Fruit fly (Drosophila melanogaster): ENCODE results near the gene Vta1.

Vta1 gene

DNA sequence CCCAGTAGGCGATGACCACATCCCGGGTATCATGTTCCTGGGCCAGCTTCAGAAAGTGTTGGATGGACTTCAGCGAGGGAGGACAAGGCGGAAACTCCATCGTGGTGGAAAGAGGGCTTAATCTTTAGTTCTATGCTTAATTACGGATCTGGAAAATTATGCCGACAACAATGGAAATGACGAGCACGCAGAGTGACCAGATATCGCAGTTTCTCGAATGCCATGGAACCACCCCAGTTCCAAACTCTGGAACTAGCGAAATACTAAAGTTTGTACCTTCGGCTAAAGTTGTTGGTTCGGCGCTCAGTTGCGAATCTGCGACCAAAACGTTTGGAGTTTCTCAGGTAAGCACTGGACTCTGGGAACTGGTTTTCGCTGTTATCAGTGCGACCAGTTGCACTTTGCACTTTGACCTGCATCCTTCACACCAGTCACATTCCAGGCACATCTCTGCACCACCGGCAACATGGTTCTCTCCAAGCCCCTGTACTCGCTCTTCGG, at the start of gene Vta1, which contains the start of gene CG7970:
TSS of gene Vta1 (minus strand) at position 201 of the 501 bp plus-strand sequence.
TSS of gene CG7970 (plus strand) at position 51 of the 501 bp plus-strand sequence.
- TF ChIP-seq Dfd (GFP tag; optimal IDR thresholded peaks at IDR 0.05) (no peak), CG32264 (GFP tag; optimal IDR thresholded peaks at IDR 0.05) (no peak), Sp1 (GFP tag; optimal IDR thresholded peaks at IDR 0.05) (no peak), dmrt93B (GFP tag; optimal IDR thresholded peaks at IDR 0.05) (no peak), Hr83 (GFP tag; optimal IDR thresholded peaks at IDR 0.05; ENCODE audit: poor library complexity, severe bottlenecking) (peak; percentile 35), Vsx2 (GFP tag; optimal IDR thresholded peaks at IDR 0.05; ENCODE audit: partially characterized antibody) (no peak)

DNA sequence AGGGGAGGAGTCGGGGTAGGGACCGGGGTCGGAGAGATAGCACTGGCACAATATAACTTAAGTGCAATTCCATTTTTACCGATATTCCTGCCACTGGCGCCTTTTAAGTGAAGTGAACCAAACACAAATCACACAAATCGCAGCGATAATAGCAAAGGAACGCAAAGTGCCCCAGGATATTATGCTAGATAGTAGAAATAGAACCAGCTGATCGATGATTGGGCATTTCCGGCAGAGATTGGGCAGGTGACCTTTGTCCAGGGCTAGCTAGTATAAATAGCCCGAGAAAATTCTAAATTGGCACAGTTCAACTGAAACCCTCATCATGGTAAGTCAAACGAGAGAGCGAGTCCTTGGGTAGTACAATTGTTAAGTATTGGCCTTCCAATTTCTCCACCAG, 41.6 kb upstream of the Vta1 start, which contains the start of gene CG12011:
TSS of gene CG12011 (plus strand) at position 301 of the 400 bp plus-strand sequence.
- no peak for TF ChIP-seq dsf (GFP tag; optimal IDR thresholded peaks at IDR 0.05; ENCODE audit: borderline replicate concordance)
- no peak for TF ChIP-seq lola (GFP tag; optimal IDR thresholded peaks at IDR 0.05)
- no peak for TF ChIP-seq CG32264 (GFP tag; optimal IDR thresholded peaks at IDR 0.05)
- no peak for TF ChIP-seq h (GFP tag; optimal IDR thresholded peaks at IDR 0.05)
- TF ChIP-seq br (GFP tag; optimal IDR thresholded peaks at IDR 0.05), result no peak
- TF ChIP-seq Sp1 (GFP tag; optimal IDR thresholded peaks at IDR 0.05), result no peak
- TF ChIP-seq rgr (GFP tag; optimal IDR thresholded peaks at IDR 0.05), result no peak
- TF ChIP-seq Hnf4 (GFP tag; optimal IDR thresholded peaks at IDR 0.05), result no peak
- TF ChIP-seq Abd-B (GFP tag; optimal IDR thresholded peaks at IDR 0.05), result no peak
- no peak for TF ChIP-seq dmrt93B (GFP tag; optimal IDR thresholded peaks at IDR 0.05)

DNA sequence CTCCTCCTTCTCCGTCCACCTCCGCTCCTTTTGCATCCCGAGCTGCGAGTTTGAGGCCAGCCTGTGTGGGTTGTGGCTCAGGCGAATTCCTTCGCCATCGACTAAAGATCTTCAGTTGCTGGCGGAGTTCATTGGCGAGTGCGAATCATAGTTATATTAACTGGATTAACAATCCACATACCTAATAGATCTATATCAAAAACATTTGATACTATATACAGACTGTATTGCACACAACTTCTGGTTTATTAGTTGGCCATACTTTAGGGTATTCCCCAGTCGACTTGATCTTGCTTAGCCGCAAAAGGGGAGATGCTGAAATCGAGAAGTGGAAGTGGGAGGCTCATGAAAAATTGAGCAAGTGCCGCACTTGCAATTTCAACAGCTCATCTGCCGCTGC, 40.2 kb upstream of the Vta1 start:
- TF ChIP-seq lola (GFP tag; optimal IDR thresholded peaks at IDR 0.05) (no peak), h (GFP tag; optimal IDR thresholded peaks at IDR 0.05) (peak; percentile 37), Sp1 (GFP tag; optimal IDR thresholded peaks at IDR 0.05) (no peak)

DNA sequence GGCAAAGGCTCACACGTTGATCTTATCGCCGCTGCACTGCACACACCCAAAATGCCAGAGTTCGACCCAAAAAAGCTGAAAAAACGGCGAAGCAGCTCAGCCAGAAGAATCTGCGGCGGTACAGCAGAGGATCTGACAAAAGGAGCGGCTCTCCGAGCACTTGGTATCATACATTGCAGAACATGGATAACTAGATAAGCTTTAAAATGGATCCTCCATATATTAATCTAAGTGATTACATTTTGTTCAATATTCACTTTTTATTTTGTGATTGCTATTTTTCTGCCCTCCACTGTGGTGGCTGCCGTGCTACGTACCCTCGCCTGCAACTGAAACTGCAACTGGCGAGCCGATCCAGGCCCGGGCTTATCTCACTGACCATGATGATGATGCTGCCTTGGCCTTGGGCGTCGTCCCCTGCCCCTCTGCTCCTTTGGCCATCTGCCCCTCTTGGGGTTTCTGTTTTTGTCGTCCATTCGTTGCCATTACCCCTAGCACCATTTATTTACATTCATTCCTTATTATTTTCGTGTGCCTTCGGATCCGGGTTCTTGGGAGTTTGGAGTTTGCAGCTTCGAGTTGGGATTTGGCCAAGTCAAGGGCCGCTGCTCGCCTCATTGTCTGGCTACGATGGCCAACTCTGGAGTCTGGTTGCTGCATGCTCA, 39.6 kb upstream of the Vta1 start:
- TF ChIP-seq dmrt93B (GFP tag; optimal IDR thresholded peaks at IDR 0.05) (peak; percentile 84), CrebA (GFP tag; optimal IDR thresholded peaks at IDR 0.05; ENCODE audit: borderline replicate concordance) (peak; percentile 33), Mio (GFP tag; optimal IDR thresholded peaks at IDR 0.05) (no peak), rgr (GFP tag; optimal IDR thresholded peaks at IDR 0.05) (peak; percentile 91), sage (GFP tag; optimal IDR thresholded peaks at IDR 0.05) (peak; percentile 51), dl (GFP tag; optimal IDR thresholded peaks at IDR 0.05; ENCODE audit: insufficient read depth in 1 of 2, partially characterized antibody in 2 of 2) (no peak), HLH106 (tag; optimal IDR thresholded peaks at IDR 0.05) (peak; percentile 85), fru (GFP tag; optimal IDR thresholded peaks at IDR 0.05) (peak; percentile 94), ey (GFP tag; optimal IDR thresholded peaks at IDR 0.05) (peak; percentile 90), OdsH (GFP tag; optimal IDR thresholded peaks at IDR 0.05) (peak; percentile 91), CG32264 (GFP tag; optimal IDR thresholded peaks at IDR 0.05) (peak; percentile 79), br (GFP tag; optimal IDR thresholded peaks at IDR 0.05) (peak; percentile 93), foxo (GFP tag; optimal IDR thresholded peaks at IDR 0.05) (peak; percentile 23 to 91), N (GFP tag; optimal IDR thresholded peaks at IDR 0.05) (no peak), GATAd (GFP tag; optimal IDR thresholded peaks at IDR 0.05) (no peak), brk (GFP tag; optimal IDR thresholded peaks at IDR 0.05) (peak; percentile 66), h (GFP tag; optimal IDR thresholded peaks at IDR 0.05) (peak; percentile 84), Hnf4 (GFP tag; optimal IDR thresholded peaks at IDR 0.05) (peak; percentile 78), dsf (GFP tag; optimal IDR thresholded peaks at IDR 0.05; ENCODE audit: borderline replicate concordance) (peak; percentile 38), woc (GFP tag; optimal IDR thresholded peaks at IDR 0.05) (peak; percentile 86), usp (GFP tag; optimal IDR thresholded peaks at IDR 0.05) (no peak), Dfd (GFP tag; optimal IDR thresholded peaks at IDR 0.05) (no peak), pan (optimal IDR thresholded peaks at IDR 0.05) (no peak), Dif (GFP tag; optimal IDR thresholded peaks at IDR 0.05; ENCODE audit: partially characterized antibody) (no peak), Abd-B (GFP tag; optimal IDR thresholded peaks at IDR 0.05) (no peak), sv (GFP tag; optimal IDR thresholded peaks at IDR 0.05) (no peak), lola (GFP tag; optimal IDR thresholded peaks at IDR 0.05) (no peak), jim (GFP tag; optimal IDR thresholded peaks at IDR 0.05) (no peak), psq (GFP tag; optimal IDR thresholded peaks at IDR 0.05) (peak; percentile 95), Jra (GFP tag; optimal IDR thresholded peaks at IDR 0.05) (peak; percentile 55), CG9705 (GFP tag; optimal IDR thresholded peaks at IDR 0.05) (peak; percentile 68), Hr83 (GFP tag; optimal IDR thresholded peaks at IDR 0.05; ENCODE audit: poor library complexity, severe bottlenecking) (no peak), tai (GFP tag; optimal IDR thresholded peaks at IDR 0.05) (no peak), Sp1 (GFP tag; optimal IDR thresholded peaks at IDR 0.05) (peak; percentile 88), Myc (optimal IDR thresholded peaks at IDR 0.05) (no peak), Rel (GFP tag; optimal IDR thresholded peaks at IDR 0.05) (peak; percentile 24), Rel (tag; optimal IDR thresholded peaks at IDR 0.05) (peak; percentile 22), Hr78 (GFP tag; optimal IDR thresholded peaks at IDR 0.05) (no peak), Vsx2 (GFP tag; optimal IDR thresholded peaks at IDR 0.05; ENCODE audit: partially characterized antibody) (no peak)

Data from whole organism, wandering third instar larva.